Fruit fly (Drosophila melanogaster): ENCODE results near the gene Vps45.

Vps45 gene

DNA sequence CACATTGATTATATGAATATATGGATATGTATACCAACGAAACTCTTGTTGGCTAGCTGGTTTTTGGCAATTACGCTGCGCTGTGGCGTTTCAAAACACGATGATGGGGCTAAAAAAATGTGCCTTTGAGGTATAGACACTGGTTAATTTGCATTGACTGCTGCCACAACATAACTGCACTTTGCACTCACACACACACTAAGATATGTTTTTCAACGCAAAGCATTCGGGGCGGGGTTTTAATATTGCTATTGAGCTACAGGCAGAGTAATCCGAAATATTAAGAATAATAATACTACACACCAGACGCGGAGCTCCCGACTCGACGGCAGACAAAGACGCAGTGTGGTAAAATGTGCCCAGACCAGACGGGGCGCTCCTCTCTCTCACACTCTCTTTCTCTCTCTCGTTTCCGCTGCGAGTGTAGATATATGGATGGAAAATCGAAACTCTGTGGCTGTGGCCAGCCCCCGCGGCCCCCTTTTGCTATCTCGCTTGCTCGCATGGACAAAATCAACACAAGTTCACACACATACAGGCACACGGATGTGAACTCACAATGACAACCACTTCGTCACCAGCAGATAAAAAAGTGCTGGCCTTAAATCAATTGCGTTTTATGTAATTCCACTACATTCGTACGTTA, 12.6 kb upstream of the Vps45 start (continued):
- TF ChIP-seq D19A (tag; optimal IDR thresholded peaks at IDR 0.05) (peak; percentile 0), Side (GFP tag; optimal IDR thresholded peaks at IDR 0.05) (peak; percentile 66), CrebB (tag; optimal IDR thresholded peaks at IDR 0.05) (peak; percentile 68), ERR (GFP tag; optimal IDR thresholded peaks at IDR 0.05) (peak; percentile 69), kni (GFP tag; optimal IDR thresholded peaks at IDR 0.05) (peak; percentile 79), Hr78 (GFP tag; optimal IDR thresholded peaks at IDR 0.05) (peak in 1 of 2 experiments; percentile 99), CG7556 (GFP tag; optimal IDR thresholded peaks at IDR 0.05) (peak; percentile 31), Nf-YC (tag; optimal IDR thresholded peaks at IDR 0.05) (peak; percentile 42), sens-2 (GFP tag; IDR thresholded peaks at IDR 0.05) (no peak), az2 (GFP tag; optimal IDR thresholded peaks at IDR 0.05) (no peak)

DNA sequence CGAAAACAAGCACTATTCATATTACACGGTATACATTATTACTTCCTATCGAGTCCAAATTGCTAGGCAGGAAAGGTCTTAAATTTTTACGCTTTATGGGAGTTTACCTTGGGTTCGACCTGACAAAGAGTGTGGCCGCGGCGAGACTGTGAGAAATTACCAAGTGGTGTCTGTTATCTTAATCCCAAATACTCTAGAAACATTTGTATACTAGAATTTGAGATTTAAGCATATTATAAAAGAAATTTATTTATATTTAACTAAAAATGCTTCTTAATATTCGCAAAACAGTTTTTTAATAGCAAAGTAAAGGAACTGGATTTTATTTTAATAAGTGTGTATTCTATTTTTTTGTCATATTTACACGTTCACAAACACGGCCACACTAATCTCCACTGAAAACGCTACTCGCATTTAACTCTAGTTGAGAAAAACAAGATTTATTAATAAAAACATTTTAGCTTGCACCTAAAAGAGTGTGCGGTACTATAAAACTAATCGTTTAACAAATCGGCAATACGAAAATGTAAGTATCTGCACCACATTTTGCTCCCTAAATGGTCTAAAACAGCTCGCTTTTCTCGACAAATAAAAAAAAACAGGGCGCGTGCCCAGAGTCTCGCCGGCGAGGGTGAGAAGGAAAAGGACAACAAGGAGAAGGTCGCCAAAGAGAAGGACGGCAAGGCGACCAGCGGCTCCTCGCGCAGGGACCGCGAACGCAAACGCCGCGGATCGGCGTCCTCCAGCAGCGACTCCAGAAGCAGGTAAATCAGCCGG, 11.9 kb upstream of the Vps45 start, which contains the start of the genes mura and RnpS1:
mura (minus strand) TSS at position 148 of the 777 bp plus-strand sequence.
RnpS1 (plus strand) TSS at position 376 of the 777 bp plus-strand sequence.
- TF ChIP-seq CG7745 (tag; optimal IDR thresholded peaks at IDR 0.05), result no peak
- TF ChIP-seq Gsc (GFP tag; IDR thresholded peaks at IDR 0.05), result no peak
- no peak for TF ChIP-seq grau (tag; optimal IDR thresholded peaks at IDR 0.05)
- peak; percentile 25 for TF ChIP-seq CG2116 (GFP tag; optimal IDR thresholded peaks at IDR 0.05)
- no peak for TF ChIP-seq Fer3 (tag; optimal IDR thresholded peaks at IDR 0.05)
- peak; percentile 24 for TF ChIP-seq her (GFP tag; optimal IDR thresholded peaks at IDR 0.05)
- TF ChIP-seq CG2712 (tag; optimal IDR thresholded peaks at IDR 0.05), result peak; percentile 38
- TF ChIP-seq CG12659 (GFP tag; optimal IDR thresholded peaks at IDR 0.05), result peak; percentile 43
- peak; percentile 43 for TF ChIP-seq CG15601 (tag; optimal IDR thresholded peaks at IDR 0.05)
- no peak for TF ChIP-seq CG6272 (GFP tag; IDR thresholded peaks at IDR 0.05)
- no peak for TF ChIP-seq ap (GFP tag; IDR thresholded peaks at IDR 0.05)
- TF ChIP-seq ash1 (GFP tag; optimal IDR thresholded peaks at IDR 0.05), result no peak
- TF ChIP-seq CG14860 (GFP tag; IDR thresholded peaks at IDR 0.05; ENCODE audit: partially characterized antibody), result no peak
- TF ChIP-seq mirr (GFP tag; optimal IDR thresholded peaks at IDR 0.05), result no peak
- TF ChIP-seq Xrp1 (GFP tag; IDR thresholded peaks at IDR 0.05), result no peak
- TF ChIP-seq CG10267 (tag; optimal IDR thresholded peaks at IDR 0.05), result peak; percentile 59
- no peak for TF ChIP-seq Mad (GFP tag; optimal IDR thresholded peaks at IDR 0.05)
- no peak for TF ChIP-seq CG31365 (tag; optimal IDR thresholded peaks at IDR 0.05)
- no peak for TF ChIP-seq sr (GFP tag; IDR thresholded peaks at IDR 0.05)
- TF ChIP-seq GATAe (GFP tag; conservative IDR thresholded peaks at IDR 0.05), result no peak
- TF ChIP-seq peb (GFP tag; IDR thresholded peaks at IDR 0.05), result no peak
- TF ChIP-seq ewg (GFP tag; optimal IDR thresholded peaks at IDR 0.05), result peak; percentile 56
- TF ChIP-seq ttk (GFP tag; IDR thresholded peaks at IDR 0.05), result no peak
- TF ChIP-seq MBD-R2 (GFP tag; IDR thresholded peaks at IDR 0.05), result no peak
- no peak for TF ChIP-seq CHES-1-like (GFP tag; optimal IDR thresholded peaks at IDR 0.05)
- peak; percentile 55 for TF ChIP-seq CG10543 (GFP tag; optimal IDR thresholded peaks at IDR 0.05)
- no peak for TF ChIP-seq jing (GFP tag; optimal IDR thresholded peaks at IDR 0.05)
- no peak for TF ChIP-seq CG4854 (GFP tag; optimal IDR thresholded peaks at IDR 0.05)
- TF ChIP-seq CG17829 (tag; optimal IDR thresholded peaks at IDR 0.05), result peak; percentile 11
- peak; percentile 36 for TF ChIP-seq CG30020 (tag; optimal IDR thresholded peaks at IDR 0.05)
- no peak for TF ChIP-seq Jarid2 (GFP tag; optimal IDR thresholded peaks at IDR 0.05)
- no peak for TF ChIP-seq bcd (GFP tag; optimal IDR thresholded peaks at IDR 0.05)
- TF ChIP-seq YL-1 (GFP tag; optimal IDR thresholded peaks at IDR 0.05), result peak; percentile 30
- TF ChIP-seq CG9797 (GFP tag; optimal IDR thresholded peaks at IDR 0.05), result peak; percentile 89
- TF ChIP-seq Opbp (GFP tag; IDR thresholded peaks at IDR 0.05; ENCODE audit: partially characterized antibody), result no peak
- TF ChIP-seq ftz-f1 (GFP tag; optimal IDR thresholded peaks at IDR 0.05), result peak; percentile 90
- no peak for TF ChIP-seq exex (tag; optimal IDR thresholded peaks at IDR 0.05)

Data from whole organism, embryonic.